Fruit fly (Drosophila melanogaster): ENCODE measurements around the gene GCS1.

GCS1 gene

DNA sequence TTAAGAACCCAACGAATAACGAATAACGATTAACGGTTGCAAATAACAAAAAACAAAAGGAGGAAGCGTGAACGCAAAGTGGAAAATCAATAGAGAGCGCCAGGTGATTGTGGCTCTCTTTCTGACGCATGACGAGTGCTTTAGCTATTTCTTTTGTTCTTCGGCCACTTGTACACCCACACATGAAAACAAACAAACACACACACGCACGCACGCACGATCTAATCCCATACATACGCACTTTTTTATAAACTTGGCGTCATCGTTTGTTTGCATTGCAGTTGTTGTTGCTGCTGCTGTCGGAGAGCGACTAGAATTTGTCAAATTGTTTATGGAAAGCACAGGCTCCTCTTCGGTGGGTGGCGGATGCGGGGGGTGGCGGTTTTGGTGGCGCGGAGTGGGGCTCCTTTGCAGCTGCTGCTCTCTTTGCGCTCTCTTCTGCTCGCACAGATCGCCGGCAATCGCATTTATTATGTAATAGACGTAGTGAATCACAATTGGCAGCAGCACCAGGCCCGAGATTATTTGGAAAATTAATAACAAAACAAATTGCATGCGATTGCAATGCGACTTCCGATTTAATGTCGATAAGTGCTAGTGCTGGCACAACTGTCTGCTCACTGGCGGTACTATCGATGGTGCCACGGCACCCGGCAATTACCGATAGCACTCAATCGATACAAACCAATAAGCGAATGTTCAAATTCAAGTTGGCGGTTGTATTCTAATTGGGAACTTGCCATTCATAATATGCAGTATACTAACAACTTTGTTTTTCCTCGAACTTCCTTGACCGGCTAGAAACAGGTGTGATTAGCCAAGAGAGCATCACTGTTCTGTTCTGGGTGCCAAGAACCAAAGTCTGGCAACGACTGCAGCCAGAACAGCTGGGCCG is 8.6 kb downstream of the GCS1 start (continued):
- no peak for TF ChIP-seq tup (GFP tag; optimal IDR thresholded peaks at IDR 0.05)
- peak; percentile 45 for TF ChIP-seq CG13123 (GFP tag; optimal IDR thresholded peaks at IDR 0.05)
- peak; percentile 68 for TF ChIP-seq Rfx (GFP tag; IDR thresholded peaks at IDR 0.05)
- peak; percentile 58 for TF ChIP-seq CG30403 (GFP tag; optimal IDR thresholded peaks at IDR 0.05)
- TF ChIP-seq Fer1 (GFP tag; optimal IDR thresholded peaks at IDR 0.05) = no peak
- TF ChIP-seq pho (GFP tag; optimal IDR thresholded peaks at IDR 0.05) = peak; percentile 53
- peak in 1 of 2 experiments; percentile 44 for TF ChIP-seq Hr51 (GFP tag; optimal IDR thresholded peaks at IDR 0.05)
- TF ChIP-seq D19A (tag; optimal IDR thresholded peaks at IDR 0.05) = no peak
- 0 out of 2 replicates have a peak, but pooled peaks have one; percentile 19 for TF ChIP-seq CG14014 (GFP tag; IDR thresholded peaks at IDR 0.05)
- peak; percentile 40 for TF ChIP-seq CG13775 (GFP tag; optimal IDR thresholded peaks at IDR 0.05)
- TF ChIP-seq Hey (tag; optimal IDR thresholded peaks at IDR 0.05) = peak; percentile 10
- TF ChIP-seq CG6683 (GFP tag; optimal IDR thresholded peaks at IDR 0.05) = no peak
- TF ChIP-seq Spps (tag; optimal IDR thresholded peaks at IDR 0.05) = no peak
- TF ChIP-seq CG2120 (GFP tag; optimal IDR thresholded peaks at IDR 0.05) = peak; percentile 75
- TF ChIP-seq pum (GFP tag; optimal IDR thresholded peaks at IDR 0.05) = peak; percentile 41
- TF ChIP-seq lbe (GFP tag; optimal IDR thresholded peaks at IDR 0.05) = no peak
- no peak for TF ChIP-seq CG11093 (GFP tag; IDR thresholded peaks at IDR 0.05)
- TF ChIP-seq ro (GFP tag; IDR thresholded peaks at IDR 0.05) = no peak
- peak; percentile 44 for TF ChIP-seq CG4617 (GFP tag; optimal IDR thresholded peaks at IDR 0.05; ENCODE audit: borderline replicate concordance)
- no peak for TF ChIP-seq Dip2 (GFP tag; IDR thresholded peaks at IDR 0.05)
- peak in 1 of 2 experiments; percentile 31 for TF ChIP-seq chif (GFP tag; optimal IDR thresholded peaks at IDR 0.05)
- no peak for TF ChIP-seq cwo (GFP tag; optimal IDR thresholded peaks at IDR 0.05)
- TF ChIP-seq lab (GFP tag; optimal IDR thresholded peaks at IDR 0.05) = peak; percentile 12
- TF ChIP-seq CG15011 (GFP tag; optimal IDR thresholded peaks at IDR 0.05) = no peak
- TF ChIP-seq Xbp1 (GFP tag; optimal IDR thresholded peaks at IDR 0.05) = peak; percentile 35
- TF ChIP-seq Hr78 (GFP tag; optimal IDR thresholded peaks at IDR 0.05) = no peak
- TF ChIP-seq luna (GFP tag; optimal IDR thresholded peaks at IDR 0.05) = no peak
- TF ChIP-seq ems (GFP tag; optimal IDR thresholded peaks at IDR 0.05) = no peak
- TF ChIP-seq CkIIα-i1 (GFP tag; IDR thresholded peaks at IDR 0.05) = no peak
- TF ChIP-seq jing (GFP tag; optimal IDR thresholded peaks at IDR 0.05) = no peak
- no peak for TF ChIP-seq kay (GFP tag; optimal IDR thresholded peaks at IDR 0.05)
- TF ChIP-seq cad (GFP tag; optimal IDR thresholded peaks at IDR 0.05) = no peak
- TF ChIP-seq mirr (GFP tag; optimal IDR thresholded peaks at IDR 0.05) = peak; percentile 61
- no peak for TF ChIP-seq slou (GFP tag; optimal IDR thresholded peaks at IDR 0.05)
- TF ChIP-seq crc (GFP tag; optimal IDR thresholded peaks at IDR 0.05) = peak; percentile 9
- peak; percentile 45 for TF ChIP-seq nmo (GFP tag; optimal IDR thresholded peaks at IDR 0.05)
- peak; percentile 82 for TF ChIP-seq hbn (GFP tag; IDR thresholded peaks at IDR 0.05; ENCODE audit: partially characterized antibody)
- TF ChIP-seq CG2889 (GFP tag; IDR thresholded peaks at IDR 0.05) = 0 out of 3 replicates have a peak, but pooled peaks have one; percentile 27
- TF ChIP-seq CG1647 (GFP tag; optimal IDR thresholded peaks at IDR 0.05) = peak; percentile 37
- peak; percentile 87 for TF ChIP-seq bbx (GFP tag; IDR thresholded peaks at IDR 0.05; ENCODE audit: partially characterized antibody)
- TF ChIP-seq NFAT (GFP tag; IDR thresholded peaks at IDR 0.05) = peak; percentile 55; the same call in 1 of the 2 replicates
- peak; percentile 48 for TF ChIP-seq CG11504 (tag; optimal IDR thresholded peaks at IDR 0.05)
- no peak for TF ChIP-seq CG11085 (GFP tag; IDR thresholded peaks at IDR 0.05)
- no peak for TF ChIP-seq CG33557 (GFP tag; optimal IDR thresholded peaks at IDR 0.05)
- TF ChIP-seq Hsf (GFP tag; optimal IDR thresholded peaks at IDR 0.05) = peak; percentile 61
- 0 out of 2 replicates have a peak, but pooled peaks have one; percentile 16 for TF ChIP-seq sob (GFP tag; IDR thresholded peaks at IDR 0.05)
- no peak for TF ChIP-seq CG17568 (GFP tag; optimal IDR thresholded peaks at IDR 0.05)
- TF ChIP-seq trem (tag; optimal IDR thresholded peaks at IDR 0.05) = peak; percentile 75
